Worm (Caenorhabditis elegans): ENCODE measurements around the gene F35F11.2.

F35F11.2 gene

ce11 chrIV:4019836-4020235 lies 20.2 kb upstream of the F35F11.2 start (continued):
- TF ChIP-seq Y22D7AL.16 (tag; optimal IDR thresholded peaks at IDR 0.05), result no peak
- no peak for TF ChIP-seq syd-9 (tag; optimal IDR thresholded peaks at IDR 0.05)
- peak; percentile 65 for TF ChIP-seq ref-2 (tag; optimal IDR thresholded peaks at IDR 0.05)
- no peak for TF ChIP-seq unc-3 (GFP tag; conservative IDR thresholded peaks at IDR 0.05)
- TF ChIP-seq unc-3 (tag; optimal IDR thresholded peaks at IDR 0.05), result no peak

DNA sequence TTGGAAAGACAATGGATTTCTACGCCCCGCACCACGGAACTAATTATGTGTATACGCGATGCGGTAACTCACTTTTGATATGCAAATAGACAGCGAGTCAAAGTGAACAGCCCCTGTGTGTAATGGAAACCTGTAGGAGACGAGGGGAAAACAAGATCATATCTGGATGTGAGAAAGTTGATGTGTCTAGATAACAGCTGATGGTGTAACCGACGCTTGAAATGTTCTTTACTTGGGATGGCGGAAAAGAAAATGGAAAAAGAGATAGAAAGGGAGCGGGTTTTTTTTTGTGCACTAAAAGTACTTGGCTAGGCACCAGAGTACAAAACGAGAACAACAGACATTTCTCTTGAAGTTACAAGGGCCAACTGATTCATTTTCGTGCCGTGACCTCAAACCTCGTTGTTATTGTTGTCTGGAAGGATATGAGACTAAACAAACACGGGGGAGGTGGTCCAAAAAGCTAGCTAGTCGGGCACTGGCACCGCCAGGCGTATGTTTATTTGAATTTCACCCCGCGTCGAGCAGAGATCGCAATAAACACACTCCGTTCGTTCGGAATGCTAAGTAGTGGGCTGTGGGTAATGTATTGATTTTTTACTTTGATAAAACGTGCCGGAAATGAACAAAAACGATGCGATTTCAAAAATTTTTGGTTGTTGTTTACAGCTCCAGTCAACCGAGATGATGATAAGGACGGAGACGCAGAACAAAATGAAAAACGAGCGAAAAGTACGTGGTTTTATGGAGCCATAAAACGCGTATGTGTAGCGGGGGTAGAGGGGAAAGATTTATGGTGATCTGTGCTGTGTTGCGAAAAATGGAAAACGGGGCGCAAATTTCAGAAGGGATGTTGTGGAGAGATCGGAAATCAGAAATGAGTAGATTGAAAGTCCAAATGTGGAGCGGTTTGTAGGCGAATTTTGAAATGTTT lies 18.0 kb upstream of the F35F11.2 start:
- TF ChIP-seq eyg-1 (tag; optimal IDR thresholded peaks at IDR 0.05), result no peak
- no peak for TF ChIP-seq ets-4 (tag; optimal IDR thresholded peaks at IDR 0.05)
- TF ChIP-seq unc-42 (tag; optimal IDR thresholded peaks at IDR 0.05), result peak; percentile 8
- TF ChIP-seq pag-3 (tag; optimal IDR thresholded peaks at IDR 0.05; ENCODE audit: borderline replicate concordance), result no peak
- no peak for TF ChIP-seq ztf-16 (tag; optimal IDR thresholded peaks at IDR 0.05)
- no peak for TF ChIP-seq npax-4 (tag; optimal IDR thresholded peaks at IDR 0.05)
- TF ChIP-seq elt-2 (tag; optimal IDR thresholded peaks at IDR 0.05), result no peak
- TF ChIP-seq sdc-2 (tag; optimal IDR thresholded peaks at IDR 0.05), result no peak

DNA sequence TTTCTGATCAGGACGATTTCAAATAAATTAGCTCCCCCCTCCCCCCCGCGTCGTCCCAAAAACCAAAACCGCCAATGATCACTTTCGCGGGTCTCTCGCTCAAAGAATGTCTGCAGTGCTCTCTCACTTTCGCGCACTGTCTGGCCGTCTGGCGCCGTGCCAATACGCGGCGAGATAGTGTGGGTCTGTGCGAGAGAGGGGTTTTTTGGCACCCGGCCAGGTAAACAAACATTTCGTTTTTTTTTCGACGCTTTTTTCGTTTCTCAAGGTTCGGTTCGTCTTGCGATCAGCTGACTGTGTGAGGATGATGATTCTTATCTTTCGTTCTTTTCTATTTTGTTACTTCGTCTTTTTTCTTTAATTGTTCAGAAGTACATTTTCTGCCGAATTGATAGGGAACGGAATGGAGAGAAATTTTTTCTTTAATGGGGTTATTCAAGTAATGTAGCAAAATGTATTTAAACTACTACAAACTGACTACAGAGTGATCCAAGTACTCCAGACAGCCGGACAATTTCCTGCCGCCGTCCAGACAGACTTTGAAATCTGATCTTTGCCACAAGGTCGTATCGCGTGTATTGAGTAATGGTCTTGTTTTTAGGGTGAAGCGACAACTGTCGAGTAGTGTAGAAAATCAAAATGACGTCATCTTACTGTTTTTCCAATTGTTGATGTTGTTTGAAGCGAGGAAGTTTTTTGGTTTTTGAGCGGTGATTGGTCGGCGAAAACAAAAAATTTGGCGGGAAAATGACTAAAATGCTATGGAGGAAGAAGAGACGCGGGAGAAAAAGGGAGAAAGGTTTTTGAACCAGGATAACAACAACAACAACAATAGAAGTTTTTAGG lies 15.7 kb upstream of the F35F11.2 start:
- TF ChIP-seq fkh-10 (GFP tag; optimal IDR thresholded peaks at IDR 0.05) (no peak), ceh-30 (tag; optimal IDR thresholded peaks at IDR 0.05) (no peak), sox-4 (tag; optimal IDR thresholded peaks at IDR 0.05) (no peak), unc-3 (GFP tag; conservative IDR thresholded peaks at IDR 0.05) (no peak; the same call in 1 of the 2 replicates), unc-3 (tag; optimal IDR thresholded peaks at IDR 0.05) (no peak), K09A11.1 (tag; optimal IDR thresholded peaks at IDR 0.05; ENCODE audit: insufficient read depth) (no peak), dmd-4 (tag; optimal IDR thresholded peaks at IDR 0.05; ENCODE audit: borderline replicate concordance) (no peak), hlh-13 (GFP tag; optimal IDR thresholded peaks at IDR 0.05) (no peak), ceh-18 (tag; optimal IDR thresholded peaks at IDR 0.05) (peak; percentile 22), C38D4.7 (GFP tag; optimal IDR thresholded peaks at IDR 0.05) (peak; percentile 11), mec-3 (tag; optimal IDR thresholded peaks at IDR 0.05; ENCODE audit: borderline replicate concordance) (no peak), C08G9.2 (tag; optimal IDR thresholded peaks at IDR 0.05) (peak; percentile 21), F13H6.1 (tag; optimal IDR thresholded peaks at IDR 0.05) (no peak), ceh-24 (tag; optimal IDR thresholded peaks at IDR 0.05) (no peak), nfya-1 (tag; optimal IDR thresholded peaks at IDR 0.05) (peak; percentile 48), ceh-34 (tag; optimal IDR thresholded peaks at IDR 0.05) (peak; percentile 7), pag-3 (tag; optimal IDR thresholded peaks at IDR 0.05; ENCODE audit: borderline replicate concordance) (no peak), unc-42 (tag; optimal IDR thresholded peaks at IDR 0.05) (peak; percentile 30), ama-1 (optimal IDR thresholded peaks at IDR 0.05) (no peak), lin-11 (tag; optimal IDR thresholded peaks at IDR 0.05) (no peak), syd-9 (tag; optimal IDR thresholded peaks at IDR 0.05) (no peak), npax-4 (tag; optimal IDR thresholded peaks at IDR 0.05) (no peak), ets-4 (tag; optimal IDR thresholded peaks at IDR 0.05) (no peak), tbx-2 (tag; optimal IDR thresholded peaks at IDR 0.05) (peak; percentile 31)

DNA sequence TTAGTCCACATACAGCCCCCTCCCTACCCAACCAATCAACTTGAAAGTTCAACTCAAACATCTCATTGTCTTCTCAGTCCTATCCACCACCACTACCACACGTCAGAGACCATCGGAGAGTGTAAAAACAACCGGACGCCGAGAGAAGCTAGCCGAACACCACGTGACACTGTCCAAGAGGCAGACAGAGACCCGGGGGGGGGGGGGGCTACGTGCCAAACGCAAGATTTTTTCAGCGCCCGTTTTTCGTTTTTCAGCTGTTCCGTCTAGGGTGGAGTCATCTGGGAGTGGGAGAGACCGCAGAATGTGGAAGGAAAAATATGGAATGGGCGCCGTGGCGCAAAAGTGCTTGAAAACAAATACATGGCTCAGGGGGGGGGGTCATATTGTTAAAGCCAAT lies 14.2 kb upstream of the F35F11.2 start:
- no peak for TF ChIP-seq sdc-2 (tag; optimal IDR thresholded peaks at IDR 0.05)
- peak; percentile 12 for TF ChIP-seq ceh-31 (tag; optimal IDR thresholded peaks at IDR 0.05)
- no peak for TF ChIP-seq mec-3 (tag; optimal IDR thresholded peaks at IDR 0.05; ENCODE audit: borderline replicate concordance)
- peak; percentile 36 for TF ChIP-seq ceh-18 (tag; optimal IDR thresholded peaks at IDR 0.05)
- TF ChIP-seq rnt-1 (tag; optimal IDR thresholded peaks at IDR 0.05), result peak; percentile 16
- no peak for TF ChIP-seq nhr-232 (tag; optimal IDR thresholded peaks at IDR 0.05)
- no peak for TF ChIP-seq madf-2 (tag; optimal IDR thresholded peaks at IDR 0.05)
- TF ChIP-seq gmeb-2 (tag; optimal IDR thresholded peaks at IDR 0.05), result no peak
- peak; percentile 13 for TF ChIP-seq pat-9 (tag; optimal IDR thresholded peaks at IDR 0.05)
- peak; percentile 4 for TF ChIP-seq C38D4.7 (GFP tag; optimal IDR thresholded peaks at IDR 0.05)

All from whole organism, late embryonic.